Worm (Caenorhabditis elegans) whole organism, L1 larva: ENCODE measurements around the gene Y55D5A.1.

Experiments used
- C34B4.2 ChIP-seq: sonication (generic microtip); optimal IDR thresholded peaks from 2 replicates; lab custom pipeline; 2017; ENCODE audit warnings: mild to moderate bottlenecking, missing genetic modification characterization, missing compliant biosample characterization
- lin-39 ChIP-seq: fragments of 150-350 bp; optimal IDR thresholded peaks from 2 replicates; lab custom pipeline; 2014; ENCODE audit warnings: missing biosample characterization, missing genetic modification reagents, missing genetic modification characterization
- nhr-237 ChIP-seq: fragments of 150-350 bp; optimal IDR thresholded peaks from 2 replicates; lab custom pipeline; 2014; ENCODE audit warnings: missing biosample characterization, missing genetic modification characterization
- nhr-71 ChIP-seq: sonication (generic microtip); optimal IDR thresholded peaks from 2 replicates; lab custom pipeline; 2016; ENCODE audit warnings: mild to moderate bottlenecking, missing genetic modification characterization, moderate library complexity, missing compliant biosample characterization
- zag-1 ChIP-seq: fragments of 150-350 bp; optimal IDR thresholded peaks from 2 replicates; lab custom pipeline; 2014; ENCODE audit warnings: missing biosample characterization, missing genetic modification characterization

DNA sequence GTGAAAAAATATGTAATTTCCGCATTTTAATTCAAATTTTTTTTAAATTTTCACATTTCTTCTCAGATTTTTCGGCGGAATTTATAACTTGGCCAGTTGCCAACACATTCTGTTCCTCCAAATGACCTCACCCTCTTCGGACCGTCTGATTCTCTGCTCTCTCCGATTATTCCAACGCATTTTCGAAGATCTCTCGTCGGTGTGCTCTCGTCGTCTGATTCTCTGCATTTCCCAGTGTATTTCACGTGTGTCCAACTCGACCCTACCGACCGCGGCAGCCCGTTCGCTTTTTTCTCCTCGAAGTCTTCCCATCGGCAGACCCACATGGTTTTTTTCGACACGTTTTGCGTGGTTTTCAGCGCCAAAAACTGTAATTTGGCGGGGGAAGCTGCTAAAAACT lies 35.0 kb upstream of the Y55D5A.1 start:
- TF ChIP-seq zag-1 (no peak), nhr-71 (no peak), lin-39 (no peak), C34B4.2 (tag; lab: Kevin White, UChicago) (no peak), nhr-237 (tag; lab: Kevin White, UChicago) (no peak)
